Worm (Caenorhabditis elegans): Measurements from ENCODE around the gene srj-27.

srj-27 gene

ce11 chrV:15083659-15084058 lies 43.7 kb downstream of the srj-27 start (continued):
- TF ChIP-seq T26A8.4 (GFP tag; IDR thresholded peaks at IDR 0.05) (peak; percentile 14; the same call in 1 of the 2 replicates), Y48G9A.11 (GFP tag; IDR thresholded peaks at IDR 0.05) (peak; percentile 58; the same call in 1 of the 2 replicates), arid-1 (GFP tag; conservative IDR thresholded peaks at IDR 0.05) (0 out of 2 replicates have a peak, but pooled peaks have one; percentile 30)

- peak; percentile 39 for TF ChIP-seq dve-1 (tag; optimal IDR thresholded peaks at IDR 0.05; ENCODE audit: insufficient read depth)
- no peak for TF ChIP-seq egl-27 (tag; optimal IDR thresholded peaks at IDR 0.05)
- TF ChIP-seq mxl-3 (GFP tag; optimal IDR thresholded peaks at IDR 0.05), result no peak
- TF ChIP-seq dpl-1 (GFP tag; optimal IDR thresholded peaks at IDR 0.05), result peak; percentile 63
- TF ChIP-seq F49E8.2 (tag; optimal IDR thresholded peaks at IDR 0.05; ENCODE audit: borderline replicate concordance), result peak; percentile 1
- TF ChIP-seq unc-130 (GFP tag; optimal IDR thresholded peaks at IDR 0.05), result peak; percentile 89
- TF ChIP-seq rbr-2 (tag; optimal IDR thresholded peaks at IDR 0.05), result peak; percentile 36
- no peak for TF ChIP-seq ceh-82 (tag; optimal IDR thresholded peaks at IDR 0.05)
- no peak for TF ChIP-seq nhr-41 (GFP tag; IDR thresholded peaks at IDR 0.05)
- TF ChIP-seq fos-1 (tag; optimal IDR thresholded peaks at IDR 0.05), result no peak
- TF ChIP-seq lim-7 (GFP tag; IDR thresholded peaks at IDR 0.05), result no peak
- peak; percentile 33 for TF ChIP-seq T20F7.1 (GFP tag; optimal IDR thresholded peaks at IDR 0.05)
- TF ChIP-seq nhr-48 (tag; optimal IDR thresholded peaks at IDR 0.05), result peak; percentile 1
- TF ChIP-seq daf-16 (GFP tag; optimal IDR thresholded peaks at IDR 0.05), result peak in 1 of 2 experiments; percentile 7
- TF ChIP-seq daf-16 (tag; optimal IDR thresholded peaks at IDR 0.05), result peak; percentile 19
- TF ChIP-seq mes-2 (tag; optimal IDR thresholded peaks at IDR 0.05; ENCODE audit: poor library complexity, severe bottlenecking), result peak; percentile 98
- 0 out of 2 replicates have a peak, but pooled peaks have one; percentile 69 for TF ChIP-seq ZK337.2 (GFP tag; IDR thresholded peaks at IDR 0.05)
- TF ChIP-seq hif-1 (tag; optimal IDR thresholded peaks at IDR 0.05), result peak in 1 of 2 experiments; percentile 80
- peak; percentile 71 for TF ChIP-seq duxl-1 (tag; optimal IDR thresholded peaks at IDR 0.05; ENCODE audit: poor library complexity)
- TF ChIP-seq mep-1 (tag; optimal IDR thresholded peaks at IDR 0.05), result peak; percentile 48
- peak; percentile 8 for TF ChIP-seq nhr-102 (tag; optimal IDR thresholded peaks at IDR 0.05)
- TF ChIP-seq dmd-8 (GFP tag; IDR thresholded peaks at IDR 0.05), result no peak
- peak; percentile 31 for TF ChIP-seq aha-1 (tag)
- 0 out of 2 replicates have a peak, but pooled peaks have one; percentile 24 for TF ChIP-seq madf-9 (GFP tag; conservative IDR thresholded peaks at IDR 0.05)
- peak in 1 of 2 experiments; percentile 80 for TF ChIP-seq lsy-2 (tag; optimal IDR thresholded peaks at IDR 0.05)
- peak; percentile 64 for TF ChIP-seq dmd-6 (GFP tag; IDR thresholded peaks at IDR 0.05)
- TF ChIP-seq hlh-30 (tag; optimal IDR thresholded peaks at IDR 0.05; ENCODE audit: insufficient read depth), result peak; percentile 3
- no peak for TF ChIP-seq Y5F2A.4 (GFP tag; optimal IDR thresholded peaks at IDR 0.05)
- peak; percentile 31 for TF ChIP-seq spr-1 (tag; optimal IDR thresholded peaks at IDR 0.05)
- no peak for TF ChIP-seq unc-39 (tag; optimal IDR thresholded peaks at IDR 0.05)
- TF ChIP-seq lin-13 (GFP tag; optimal IDR thresholded peaks at IDR 0.05), result peak; percentile 49
- peak; percentile 69 for TF ChIP-seq nhr-6 (tag; optimal IDR thresholded peaks at IDR 0.05)
- TF ChIP-seq dmd-9 (GFP tag; IDR thresholded peaks at IDR 0.05), result peak; percentile 58; the same call in 1 of the 2 replicates
- TF ChIP-seq lin-38 (GFP tag; IDR thresholded peaks at IDR 0.05), result peak; percentile 74
These were observed 45.0 kb downstream of the srj-27 start, which contains the start of the genes C01G10.10 and C01G10.9 for ce11 chrV:15082291-15082690. Gene C01G10.10 (minus strand): TSS chrV:15082441. Gene C01G10.9 (plus strand): TSS chrV:15082530.

- TF ChIP-seq ceh-32 (tag; optimal IDR thresholded peaks at IDR 0.05; ENCODE audit: poor library complexity), result no peak
- no peak for TF ChIP-seq duxl-1 (tag; optimal IDR thresholded peaks at IDR 0.05; ENCODE audit: poor library complexity)
- TF ChIP-seq fkh-10 (GFP tag; optimal IDR thresholded peaks at IDR 0.05), result no peak
- TF ChIP-seq nhr-6 (tag; optimal IDR thresholded peaks at IDR 0.05), result no peak
- TF ChIP-seq lsy-2 (tag; optimal IDR thresholded peaks at IDR 0.05), result no peak
- TF ChIP-seq mxl-2 (GFP tag; conservative IDR thresholded peaks at IDR 0.05), result no peak
- no peak for TF ChIP-seq dpl-1 (GFP tag; optimal IDR thresholded peaks at IDR 0.05)
- no peak for TF ChIP-seq hmg-1.1 (GFP tag; IDR thresholded peaks at IDR 0.05)
- no peak for TF ChIP-seq php-3 (GFP tag; IDR thresholded peaks at IDR 0.05)
- no peak for TF ChIP-seq mdl-1 (tag; optimal IDR thresholded peaks at IDR 0.05)
- no peak for TF ChIP-seq aha-1 (tag)
- no peak for TF ChIP-seq ZK546.5 (tag; optimal IDR thresholded peaks at IDR 0.05)
- TF ChIP-seq mxl-3 (GFP tag; optimal IDR thresholded peaks at IDR 0.05), result no peak
These were observed 48.8 kb downstream of the srj-27 start for ce11 chrV:15078560-15078959.
